Fruit fly (Drosophila melanogaster) whole organism, wandering third instar larva: ENCODE measurements around the gene CG43998.

Source experiments
- Abd-B ChIP-seq: fragments of >200 bp; optimal IDR thresholded peaks from 2 replicates; lab custom pipeline; 2017; ENCODE audit warnings: missing biosample characterization, missing genetic modification characterization
- CG32264 ChIP-seq: fragments of 200-800 bp; sonication (Bioruptor generic); optimal IDR thresholded peaks from 2 replicates; lab custom pipeline; 2016; ENCODE audit warnings: missing biosample characterization, missing genetic modification characterization
- CG9705 ChIP-seq: fragments of 200-800 bp; sonication (Bioruptor generic); optimal IDR thresholded peaks from 2 replicates; lab custom pipeline; 2018; ENCODE audit warnings: missing biosample characterization, mild to moderate bottlenecking, missing genetic modification characterization
- CrebA ChIP-seq: fragments of 200-800 bp; sonication (Bioruptor generic); optimal IDR thresholded peaks from 2 replicates; lab custom pipeline; 2016; ENCODE audit warnings: missing biosample characterization, mild to moderate bottlenecking, missing genetic modification characterization, borderline replicate concordance
- Dfd ChIP-seq: fragments of >200 bp; optimal IDR thresholded peaks from 2 replicates; lab custom pipeline; 2017; ENCODE audit warnings: missing biosample characterization, missing genetic modification characterization
- Dif ChIP-seq: fragments of 200-275, 200-300 bp; sonication (Bioruptor generic); optimal IDR thresholded peaks from 2 replicates; lab custom pipeline; 2018; ENCODE audit warnings: missing biosample characterization, missing genetic modification characterization; ENCODE audit not compliant: partially characterized antibody
- GATAd ChIP-seq: sonication (Bioruptor generic); optimal IDR thresholded peaks from 2 replicates; lab custom pipeline; 2016; ENCODE audit warnings: missing biosample characterization, missing genetic modification characterization
- HLH106 ChIP-seq: fragments of 200-800 bp; optimal IDR thresholded peaks from 3 replicates; lab custom pipeline; 2019; ENCODE audit warnings: missing biosample characterization, mild to moderate bottlenecking, missing genetic modification characterization, moderate library complexity
- Hnf4 ChIP-seq: fragments of 200-800 bp; sonication (Bioruptor generic); optimal IDR thresholded peaks from 2 replicates; lab custom pipeline; 2016; ENCODE audit warnings: missing biosample characterization, mild to moderate bottlenecking, missing genetic modification characterization
- Hr78 ChIP-seq: fragments of >200 bp; optimal IDR thresholded peaks from 2 replicates; lab custom pipeline; 2017; ENCODE audit warnings: missing biosample characterization, missing genetic modification characterization
- Hr83 ChIP-seq: fragments of 200-300 bp; sonication (Bioruptor generic); optimal IDR thresholded peaks from 2 replicates; lab custom pipeline; 2016; ENCODE audit warnings: missing biosample characterization, mild to moderate bottlenecking, missing genetic modification characterization, moderate library complexity; ENCODE audit not compliant: poor library complexity, severe bottlenecking
- Jra ChIP-seq: sonication (Bioruptor generic); optimal IDR thresholded peaks from 2 replicates; lab custom pipeline; 2016; ENCODE audit warnings: missing biosample characterization, missing genetic modification characterization
- Mio ChIP-seq: sonication (Bioruptor generic); optimal IDR thresholded peaks from 2 replicates; lab custom pipeline; 2016; ENCODE audit warnings: missing biosample characterization, missing genetic modification characterization
- Myc ChIP-seq: fragments of >200 bp; optimal IDR thresholded peaks from 2 replicates; lab custom pipeline; 2017
- N ChIP-seq: fragments of >200 bp; optimal IDR thresholded peaks from 2 replicates; lab custom pipeline; 2018; ENCODE audit warnings: missing biosample characterization, missing external identifiers, missing genetic modification characterization
- OdsH ChIP-seq: fragments of 200-800 bp; sonication (Bioruptor generic); optimal IDR thresholded peaks from 2 replicates; lab custom pipeline; 2016; ENCODE audit warnings: missing biosample characterization, mild to moderate bottlenecking, missing genetic modification characterization
- Rel ChIP-seq, 2 experiments: fragments of 200-800 bp; sonication (Bioruptor generic) in 1 of 2; optimal IDR thresholded peaks; 2 replicates in 1 of 2; 3 replicates in 1 of 2; lab custom pipeline; 2016 to 2019; ENCODE audit warnings: mild to moderate bottlenecking in 2 of 2, missing biosample characterization in 2 of 2, missing genetic modification characterization in 2 of 2, moderate library complexity in 1 of 2
- Sp1 ChIP-seq: fragments of 200-800 bp; sonication (Bioruptor generic); optimal IDR thresholded peaks from 3 replicates; lab custom pipeline; 2019; ENCODE audit warnings: missing biosample characterization, mild to moderate bottlenecking, missing genetic modification characterization, moderate library complexity
- Vsx2 ChIP-seq: fragments of 200-300, 225-300 bp; sonication (Bioruptor generic); optimal IDR thresholded peaks from 2 replicates; lab custom pipeline; 2018; ENCODE audit warnings: missing biosample characterization, missing genetic modification characterization; ENCODE audit not compliant: partially characterized antibody
- br ChIP-seq: fragments of 200-800 bp; sonication (Bioruptor generic); optimal IDR thresholded peaks from 2 replicates; lab custom pipeline; 2016; ENCODE audit warnings: missing biosample characterization, missing genetic modification characterization
- brk ChIP-seq: fragments of 200-800 bp; sonication (Bioruptor generic); optimal IDR thresholded peaks from 2 replicates; lab custom pipeline; 2016; ENCODE audit warnings: missing biosample characterization, mild to moderate bottlenecking, missing genetic modification characterization
- dl ChIP-seq, 2 experiments: fragments of 175-275, 200-275 bp in 1 of 2; fragments of 200-275 bp in 1 of 2; sonication (Bioruptor generic); optimal IDR thresholded peaks; lab custom pipeline; 2018; ENCODE audit warnings: mild to moderate bottlenecking in 2 of 2, missing biosample characterization in 2 of 2, missing genetic modification characterization in 2 of 2, moderate library complexity in 2 of 2; ENCODE audit not compliant: partially characterized antibody in 2 of 2, insufficient read depth in 1 of 2
- dmrt93B ChIP-seq: fragments of 200-800 bp; sonication (Bioruptor generic); optimal IDR thresholded peaks from 2 replicates; lab custom pipeline; 2018; ENCODE audit warnings: missing biosample characterization, mild to moderate bottlenecking, missing genetic modification characterization
- dsf ChIP-seq: sonication (Bioruptor generic); optimal IDR thresholded peaks from 2 replicates; lab custom pipeline; 2016; ENCODE audit warnings: missing biosample characterization, missing genetic modification characterization, borderline replicate concordance
- ey ChIP-seq: fragments of 200-800 bp; sonication (Bioruptor generic); optimal IDR thresholded peaks from 2 replicates; lab custom pipeline; 2016; ENCODE audit warnings: missing biosample characterization, missing genetic modification characterization
- foxo ChIP-seq, 2 experiments: fragments of 200-800 bp; sonication (Bioruptor generic); optimal IDR thresholded peaks; 2 replicates in 1 of 2; 3 replicates in 1 of 2; lab custom pipeline; 2016 to 2017; ENCODE audit warnings: missing biosample characterization in 2 of 2, missing genetic modification characterization in 2 of 2
- fru ChIP-seq: fragments of 200-800 bp; sonication (Bioruptor generic); optimal IDR thresholded peaks from 3 replicates; lab custom pipeline; 2016; ENCODE audit warnings: missing biosample characterization, mild to moderate bottlenecking, missing genetic modification characterization
- h ChIP-seq: fragments of 200-800 bp; sonication (Bioruptor generic); optimal IDR thresholded peaks from 3 replicates; lab custom pipeline; 2016; ENCODE audit warnings: missing biosample characterization, mild to moderate bottlenecking, missing genetic modification characterization
- jim ChIP-seq: fragments of 175-275, 200-325 bp; sonication (Bioruptor generic); optimal IDR thresholded peaks from 2 replicates; lab custom pipeline; 2016; ENCODE audit warnings: missing biosample characterization, mild to moderate bottlenecking, missing genetic modification characterization
- lola ChIP-seq: fragments of >200 bp; optimal IDR thresholded peaks from 2 replicates; lab custom pipeline; 2017; ENCODE audit warnings: missing biosample characterization, missing genetic modification characterization
- pan ChIP-seq: fragments of >200 bp; optimal IDR thresholded peaks from 2 replicates; lab custom pipeline; 2017
- psq ChIP-seq: fragments of 200-800 bp; sonication (Bioruptor generic); optimal IDR thresholded peaks from 3 replicates; lab custom pipeline; 2017; ENCODE audit warnings: missing biosample characterization, mild to moderate bottlenecking, missing genetic modification characterization, moderate library complexity
- rgr ChIP-seq: fragments of 200-800 bp; sonication (Bioruptor generic); optimal IDR thresholded peaks from 3 replicates; lab custom pipeline; 2016; ENCODE audit warnings: missing biosample characterization, mild to moderate bottlenecking, missing genetic modification characterization
- sage ChIP-seq: fragments of 200-800 bp; sonication (Bioruptor generic); optimal IDR thresholded peaks from 2 replicates; lab custom pipeline; 2016; ENCODE audit warnings: missing biosample characterization, mild to moderate bottlenecking, missing genetic modification characterization
- sv ChIP-seq: fragments of 200-800 bp; sonication (Bioruptor generic); optimal IDR thresholded peaks from 3 replicates; lab custom pipeline; 2016; ENCODE audit warnings: missing biosample characterization, missing genetic modification characterization
- tai ChIP-seq: sonication (Bioruptor generic); optimal IDR thresholded peaks from 2 replicates; lab custom pipeline; 2016; ENCODE audit warnings: missing biosample characterization, missing genetic modification characterization
- usp ChIP-seq: fragments of >200 bp; optimal IDR thresholded peaks from 2 replicates; lab custom pipeline; 2017; ENCODE audit warnings: missing biosample characterization, missing genetic modification characterization
- woc ChIP-seq: sonication (Bioruptor generic); optimal IDR thresholded peaks from 2 replicates; lab custom pipeline; 2016; ENCODE audit warnings: missing biosample characterization, mild to moderate bottlenecking, missing genetic modification characterization

The CG43998 gene

DNA sequence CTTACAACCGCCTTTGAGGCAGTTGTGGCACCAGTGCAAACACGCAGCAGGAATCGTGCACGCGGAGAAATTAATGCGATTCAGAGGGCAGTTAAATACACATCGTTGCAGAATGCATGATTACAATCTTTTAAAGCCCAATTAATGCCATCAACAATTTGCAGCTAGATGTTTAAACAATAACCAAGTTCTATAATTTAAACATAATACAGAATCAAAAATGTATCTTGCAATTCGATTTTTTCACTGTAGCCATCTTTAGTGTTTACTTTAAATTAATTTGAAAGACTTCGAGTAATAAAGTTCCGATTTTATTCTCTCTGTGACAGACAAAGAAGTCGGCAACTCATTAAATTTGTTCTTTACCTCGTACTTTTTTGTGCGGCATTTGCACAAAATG is 12.8 kb downstream of the CG43998 start (continued):
- no peak for TF ChIP-seq pan
- no peak for TF ChIP-seq Hr83 (GFP tag; lab: Kevin White, UChicago)

DNA sequence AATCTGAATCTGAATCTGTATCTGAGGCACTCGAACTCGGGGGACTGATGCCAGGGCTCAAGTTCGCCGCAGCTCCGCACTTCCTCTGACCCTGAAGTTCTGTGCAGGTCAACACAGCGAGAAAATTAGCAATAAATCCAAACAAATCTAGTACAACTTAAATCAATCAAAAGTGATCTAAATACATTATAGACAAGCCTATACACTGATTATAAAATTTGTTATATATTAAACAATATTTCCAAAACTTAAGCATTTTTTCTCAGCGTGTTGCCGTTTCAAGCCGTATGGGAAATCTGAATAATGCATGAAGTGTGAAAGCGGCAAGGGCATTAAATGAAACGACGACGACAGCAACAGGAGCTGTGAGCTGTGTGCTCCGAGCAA is 13.8 kb downstream of the CG43998 start:
- TF ChIP-seq Hnf4 (GFP tag; lab: Kevin White, UChicago) (peak; percentile 92), Abd-B (no peak), OdsH (GFP tag; lab: Kevin White, UChicago) (peak; percentile 95), rgr (GFP tag; lab: Kevin White, UChicago) (peak; percentile 95), brk (peak; percentile 89), HLH106 (tag; lab: Kevin White, UChicago) (peak; percentile 94), sv (GFP tag; lab: Kevin White, UChicago) (no peak), Myc (no peak), ey (GFP tag; lab: Kevin White, UChicago) (peak; percentile 93), dmrt93B (GFP tag; lab: Kevin White, UChicago) (peak; percentile 86), GATAd (GFP tag; lab: Kevin White, UChicago) (peak; percentile 19), h (GFP tag; lab: Kevin White, UChicago) (peak; percentile 95), woc (GFP tag; lab: Kevin White, UChicago) (peak; percentile 90), tai (GFP tag; lab: Kevin White, UChicago) (peak; percentile 88), Jra (GFP tag; lab: Kevin White, UChicago) (peak; percentile 71), psq (GFP tag; lab: Kevin White, UChicago) (peak; percentile 89), jim (GFP tag; lab: Kevin White, UChicago) (no peak), Vsx2 (GFP tag; lab: Kevin White, UChicago) (no peak), Dfd (GFP tag; lab: Kevin White, UChicago) (no peak), br (GFP tag; lab: Kevin White, UChicago) (peak; percentile 94), pan (no peak), foxo (GFP tag; optimal IDR thresholded peaks at IDR 0.05; lab: Kevin White, UChicago) (peak in 1 of 2 experiments; percentile 95), Dif (GFP tag; lab: Kevin White, UChicago) (no peak), CrebA (peak; percentile 48), lola (no peak), Rel (GFP tag; optimal IDR thresholded peaks at IDR 0.05; lab: Kevin White, UChicago) (peak; percentile 79), Rel (tag; optimal IDR thresholded peaks at IDR 0.05; lab: Kevin White, UChicago) (peak; percentile 68), N (GFP tag; lab: Kevin White, UChicago) (no peak), Sp1 (GFP tag; lab: Kevin White, UChicago) (peak; percentile 94), CG9705 (peak; percentile 80), usp (GFP tag; lab: Kevin White, UChicago) (no peak), Mio (GFP tag; lab: Kevin White, UChicago) (no peak), fru (GFP tag; lab: Kevin White, UChicago) (peak; percentile 94), sage (peak; percentile 93), dsf (GFP tag; lab: Kevin White, UChicago) (peak; percentile 82), Hr78 (GFP tag; lab: Kevin White, UChicago) (no peak), dl (GFP tag; optimal IDR thresholded peaks at IDR 0.05; lab: Kevin White, UChicago; ENCODE audit: insufficient read depth in 1 of 2, partially characterized antibody in 2 of 2) (no peak), Hr83 (GFP tag; lab: Kevin White, UChicago) (no peak), CG32264 (GFP tag; lab: Kevin White, UChicago) (peak; percentile 80)

DNA sequence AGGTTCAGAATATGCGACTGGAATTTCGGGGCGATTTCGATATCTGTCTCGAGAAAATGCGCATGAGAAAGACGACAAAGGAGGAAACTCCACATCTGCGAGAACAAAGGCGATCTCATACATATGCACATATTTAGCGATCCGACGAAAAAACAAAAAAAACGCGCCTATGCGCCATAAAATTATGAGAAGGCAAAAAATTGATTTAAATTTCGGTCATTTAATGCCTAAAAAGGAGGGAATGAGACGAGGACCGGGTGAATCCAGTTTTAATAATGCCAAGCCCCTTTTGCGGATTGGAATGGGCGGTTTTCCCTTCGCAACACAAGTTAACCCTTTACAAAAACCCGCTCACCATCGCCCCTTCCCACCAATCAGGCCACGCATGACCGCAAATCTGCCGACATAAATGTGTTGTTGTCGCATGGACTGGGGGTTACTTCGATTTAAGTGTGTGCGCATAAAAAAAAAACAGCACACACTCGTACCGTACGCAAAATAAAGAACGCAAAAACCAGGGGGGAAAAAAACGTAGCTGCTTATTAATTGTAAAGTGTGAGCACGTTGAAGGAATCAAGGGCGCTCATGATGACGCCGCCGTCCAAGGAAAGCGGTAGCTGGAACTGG is 14.3 kb downstream of the CG43998 start:
- peak; percentile 3 for TF ChIP-seq Vsx2 (GFP tag; lab: Kevin White, UChicago)
- TF ChIP-seq woc (GFP tag; lab: Kevin White, UChicago): no peak
- peak; percentile 1 for TF ChIP-seq Dif (GFP tag; lab: Kevin White, UChicago)
